Fruit fly (Drosophila melanogaster): ENCODE data around the gene CG11714.

CG11714 gene

DNA sequence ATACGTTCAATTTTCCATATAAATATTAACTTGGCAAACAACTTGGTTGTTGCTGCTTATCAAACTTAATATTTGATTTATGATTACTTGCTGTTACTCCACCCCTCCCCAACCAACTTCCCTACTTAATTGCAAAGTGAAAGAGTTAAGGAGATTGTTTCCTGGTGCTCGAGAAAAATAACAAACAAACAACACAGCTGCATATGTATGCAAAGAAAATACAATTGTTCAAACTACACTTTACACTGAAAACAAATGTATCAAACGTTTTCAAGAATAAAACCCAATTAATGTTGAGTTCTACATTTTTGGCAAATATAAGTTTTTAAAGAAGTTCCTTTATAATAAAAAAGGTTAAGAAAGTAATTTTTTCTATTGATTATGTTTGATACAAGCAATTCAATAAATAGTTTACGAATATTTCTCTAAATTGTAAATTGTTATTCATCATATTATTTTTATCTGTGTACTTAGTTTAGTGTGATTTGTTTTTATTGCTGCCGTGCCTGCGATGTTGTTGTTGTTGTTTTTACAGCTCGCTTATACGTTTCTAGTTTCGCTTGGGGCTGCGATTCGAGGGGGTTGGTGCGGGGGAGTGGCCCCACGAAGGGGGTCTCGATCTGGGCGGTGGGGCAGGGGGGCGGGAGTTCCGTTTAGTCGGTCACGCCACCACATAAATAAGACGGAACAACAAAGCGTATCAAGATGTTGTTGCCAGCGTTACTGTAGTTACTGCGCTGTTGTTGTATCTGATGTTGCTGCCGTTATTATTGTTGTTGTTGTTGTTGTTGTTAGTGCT, 33.3 kb upstream of the CG11714 start (continued):
- TF ChIP-seq sens (GFP tag) (peak; percentile 88), chif (GFP tag; optimal IDR thresholded peaks at IDR 0.05) (peak; percentile 51 to 62), tio (GFP tag; optimal IDR thresholded peaks at IDR 0.05) (peak; percentile 67), peb (GFP tag; IDR thresholded peaks at IDR 0.05) (peak; percentile 9; the same call in 1 of the 2 replicates), CG9437 (GFP tag; optimal IDR thresholded peaks at IDR 0.05) (peak; percentile 78), pzg (GFP tag; optimal IDR thresholded peaks at IDR 0.05) (no peak), CG17829 (tag; optimal IDR thresholded peaks at IDR 0.05) (peak; percentile 83), exex (tag; optimal IDR thresholded peaks at IDR 0.05) (peak; percentile 21), CG7271 (tag; optimal IDR thresholded peaks at IDR 0.05) (no peak), ranshi (GFP tag; IDR thresholded peaks at IDR 0.05) (peak; percentile 62; the same call in 1 of the 2 replicates), E2f1 (GFP tag; IDR thresholded peaks at IDR 0.05) (no peak; the same call in 1 of the 2 replicates), Vsx1 (GFP tag; optimal IDR thresholded peaks at IDR 0.05) (peak; percentile 11), CG2712 (tag; optimal IDR thresholded peaks at IDR 0.05) (peak; percentile 90), CG2889 (GFP tag; IDR thresholded peaks at IDR 0.05) (no peak), abd-A (tag; optimal IDR thresholded peaks at IDR 0.05) (peak; percentile 91), CG14710 (tag; optimal IDR thresholded peaks at IDR 0.05) (peak; percentile 86), CG6683 (GFP tag; optimal IDR thresholded peaks at IDR 0.05) (peak; percentile 45), CG1603 (tag; optimal IDR thresholded peaks at IDR 0.05) (peak; percentile 50), stc (GFP tag; IDR thresholded peaks at IDR 0.05) (peak; percentile 77; the same call in 1 of the 2 replicates), bigmax (GFP tag; optimal IDR thresholded peaks at IDR 0.05) (no peak), CG17385 (GFP tag; optimal IDR thresholded peaks at IDR 0.05) (peak; percentile 69), CG4820 (GFP tag; optimal IDR thresholded peaks at IDR 0.05) (peak; percentile 70), bab2 (GFP tag; optimal IDR thresholded peaks at IDR 0.05) (peak; percentile 62), CG11723 (GFP tag; optimal IDR thresholded peaks at IDR 0.05) (peak; percentile 10), CG9215 (GFP tag; IDR thresholded peaks at IDR 0.05) (peak; percentile 29; the same call in 1 of the 2 replicates), CG10979 (tag; optimal IDR thresholded peaks at IDR 0.05) (peak; percentile 90), mam (GFP tag; optimal IDR thresholded peaks at IDR 0.05) (peak; percentile 44), ind (GFP tag; optimal IDR thresholded peaks at IDR 0.05) (peak; percentile 48), bbx (GFP tag; IDR thresholded peaks at IDR 0.05; ENCODE audit: partially characterized antibody) (no peak), Ptx1 (GFP tag; IDR thresholded peaks at IDR 0.05) (peak; percentile 83), Rfx (GFP tag; IDR thresholded peaks at IDR 0.05) (peak; percentile 46; the same call in 1 of the 2 replicates), Xrp1 (GFP tag; IDR thresholded peaks at IDR 0.05) (peak; percentile 76; the same call in 1 of the 2 replicates), CG30020 (tag; optimal IDR thresholded peaks at IDR 0.05) (peak; percentile 35), Scr (GFP tag; IDR thresholded peaks at IDR 0.05; ENCODE audit: partially characterized antibody) (no peak), CG18011 (GFP tag; optimal IDR thresholded peaks at IDR 0.05) (no peak), Fer1 (GFP tag; optimal IDR thresholded peaks at IDR 0.05) (peak; percentile 41), CG1647 (GFP tag; optimal IDR thresholded peaks at IDR 0.05) (peak; percentile 15), Bteb2 (GFP tag; optimal IDR thresholded peaks at IDR 0.05) (peak; percentile 76), CG12744 (GFP tag; optimal IDR thresholded peaks at IDR 0.05) (peak; percentile 20), btn (GFP tag; optimal IDR thresholded peaks at IDR 0.05) (no peak), lab (GFP tag; optimal IDR thresholded peaks at IDR 0.05) (peak; percentile 72), CG1792 (GFP tag; optimal IDR thresholded peaks at IDR 0.05) (peak; percentile 35), CG5180 (GFP tag; optimal IDR thresholded peaks at IDR 0.05) (peak; percentile 48), wor (GFP tag; IDR thresholded peaks at IDR 0.05) (peak; percentile 33; the same call in 1 of the 2 replicates), CG2116 (GFP tag; optimal IDR thresholded peaks at IDR 0.05) (peak; percentile 35), Ssrp (tag; optimal IDR thresholded peaks at IDR 0.05) (peak; percentile 75), gem (tag; optimal IDR thresholded peaks at IDR 0.05) (peak; percentile 91), CG3065 (GFP tag; optimal IDR thresholded peaks at IDR 0.05) (no peak)
